Worm (Caenorhabditis elegans) whole organism, mixed stage, embryonic: Measurements from ENCODE around the gene kin-2.

Experiments
- elt-3 ChIP-seq: fragments of 150-350 bp; optimal IDR thresholded peaks from 2 replicates; lab custom pipeline; 2014; ENCODE audit warnings: missing biosample characterization, missing genetic modification characterization
- ham-2 ChIP-seq: fragments of 200-800 bp; sonication (Bioruptor generic); optimal IDR thresholded peaks from 2 replicates; lab custom pipeline; 2018; ENCODE audit warnings: mild to moderate bottlenecking, missing genetic modification characterization, missing compliant biosample characterization
- lin-13 ChIP-seq: fragments of 150-350 bp; optimal IDR thresholded peaks from 2 replicates; lab custom pipeline; 2014; ENCODE audit warnings: missing biosample characterization, missing genetic modification characterization
- lsy-2 ChIP-seq: fragments of 150-350 bp; optimal IDR thresholded peaks from 2 replicates; lab custom pipeline; 2014; ENCODE audit warnings: missing biosample characterization, missing genetic modification characterization
- nhr-237 ChIP-seq: fragments of 150-350 bp; optimal IDR thresholded peaks from 2 replicates; lab custom pipeline; 2014; ENCODE audit warnings: missing biosample characterization, missing genetic modification characterization
- nhr-28 ChIP-seq: fragments of 150-350 bp; optimal IDR thresholded peaks from 2 replicates; lab custom pipeline; 2014; ENCODE audit warnings: missing biosample characterization, missing genetic modification characterization
- nhr-76 ChIP-seq: sonication (generic microtip); optimal IDR thresholded peaks from 2 replicates; lab custom pipeline; 2017; ENCODE audit warnings: missing biosample characterization, missing genetic modification characterization
- pha-4 ChIP-seq: fragments of 150-350 bp; optimal IDR thresholded peaks from 2 replicates; lab custom pipeline; 2018; ENCODE audit warnings: missing biosample characterization, missing genetic modification reagents, missing genetic modification characterization
- unc-62 ChIP-seq: fragments of 150-350 bp; optimal IDR thresholded peaks from 2 replicates; lab custom pipeline; 2014; ENCODE audit warnings: missing biosample characterization, missing genetic modification reagents, missing genetic modification characterization

DNA sequence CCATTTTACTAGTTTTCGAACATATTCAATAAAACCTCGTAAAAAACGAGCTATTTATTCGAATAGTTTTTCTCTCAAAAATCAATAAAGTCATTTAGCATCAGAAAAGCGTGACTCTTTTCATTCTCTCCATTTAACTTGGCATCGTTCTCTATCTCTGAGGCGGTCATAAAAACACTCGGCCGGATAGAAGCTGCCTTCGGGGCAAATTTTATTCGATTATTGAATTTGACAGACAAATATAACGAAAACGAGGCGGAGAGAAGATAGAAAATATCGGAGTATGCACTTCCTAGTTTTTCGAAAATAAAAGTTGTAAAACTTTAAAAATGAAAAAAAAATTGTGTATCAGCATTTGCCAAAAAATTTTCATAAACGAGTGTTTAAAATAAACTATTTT lies 2.4 kb downstream of the kin-2 start:
- TF ChIP-seq nhr-76 (no peak), unc-62 (GFP tag; lab: Kevin White, UChicago) (no peak), lin-13 (tag; lab: Kevin White, UChicago) (no peak), lsy-2 (no peak), pha-4 (tag; lab: Kevin White, UChicago) (no peak), nhr-237 (tag; lab: Kevin White, UChicago) (no peak), ham-2 (GFP tag; lab: Kevin White, UChicago) (no peak), nhr-28 (tag; lab: Kevin White, UChicago) (no peak), elt-3 (tag; lab: Kevin White, UChicago) (no peak)
